Worm (Caenorhabditis elegans): ENCODE measurements around the gene C33H5.16.

C33H5.16 gene

DNA sequence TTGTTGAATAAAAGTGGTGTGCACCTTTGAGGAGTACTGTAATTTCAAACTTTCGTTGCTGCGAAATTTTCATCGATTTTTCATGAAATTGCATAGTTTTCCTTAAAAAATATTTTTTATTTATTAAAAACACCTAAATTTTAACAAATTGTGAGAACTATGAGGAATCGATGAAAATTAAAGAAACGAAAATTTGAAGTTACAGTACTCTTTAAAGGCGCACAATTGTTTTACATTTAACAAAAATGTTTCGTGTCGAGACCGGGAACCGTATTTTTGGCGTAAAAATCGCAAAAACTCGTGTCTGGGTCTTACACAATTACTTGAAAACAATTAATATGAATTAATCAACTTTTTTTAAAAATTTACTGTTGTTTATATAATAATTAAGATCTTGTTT is 33.0 kb downstream of the C33H5.16 start, which contains the start of gene rdl-1:
TSS of gene rdl-1 (minus strand) at position 101 of the 400 bp plus-strand sequence.
- no peak for TF ChIP-seq grh-1 (GFP tag; IDR thresholded peaks at IDR 0.05)
- TF ChIP-seq dpl-1 (GFP tag; optimal IDR thresholded peaks at IDR 0.05), result no peak
- no peak for TF ChIP-seq nhr-90 (tag; optimal IDR thresholded peaks at IDR 0.05; ENCODE audit: poor library complexity)
- no peak for TF ChIP-seq Y116A8C.19 (tag; optimal IDR thresholded peaks at IDR 0.05; ENCODE audit: borderline replicate concordance)
- TF ChIP-seq elt-2 (tag; optimal IDR thresholded peaks at IDR 0.05), result no peak
- TF ChIP-seq C04F5.9 (tag; optimal IDR thresholded peaks at IDR 0.05), result no peak
- no peak for TF ChIP-seq C16A3.4 (tag; optimal IDR thresholded peaks at IDR 0.05)
- TF ChIP-seq ceh-8 (GFP tag; optimal IDR thresholded peaks at IDR 0.05), result no peak
- no peak for TF ChIP-seq blmp-1 (tag; optimal IDR thresholded peaks at IDR 0.05)
- TF ChIP-seq rnt-1 (tag; optimal IDR thresholded peaks at IDR 0.05), result no peak
- TF ChIP-seq ceh-88 (GFP tag; IDR thresholded peaks at IDR 0.05), result no peak
- no peak for TF ChIP-seq unc-62 (GFP tag; optimal IDR thresholded peaks at IDR 0.05)
- TF ChIP-seq pag-3 (tag; optimal IDR thresholded peaks at IDR 0.05; ENCODE audit: borderline replicate concordance, insufficient read depth), result no peak
- TF ChIP-seq fkh-4 (tag; optimal IDR thresholded peaks at IDR 0.05; ENCODE audit: borderline replicate concordance), result no peak
- no peak for TF ChIP-seq nhr-76 (tag; optimal IDR thresholded peaks at IDR 0.05)
- TF ChIP-seq aha-1 (tag; optimal IDR thresholded peaks at IDR 0.05), result no peak
- no peak for TF ChIP-seq sox-4 (tag; optimal IDR thresholded peaks at IDR 0.05)
- TF ChIP-seq ets-5 (GFP tag; IDR thresholded peaks at IDR 0.05), result no peak
- no peak for TF ChIP-seq lin-35 (GFP tag; optimal IDR thresholded peaks at IDR 0.05)
- no peak for TF ChIP-seq dsc-1 (tag; optimal IDR thresholded peaks at IDR 0.05)

DNA sequence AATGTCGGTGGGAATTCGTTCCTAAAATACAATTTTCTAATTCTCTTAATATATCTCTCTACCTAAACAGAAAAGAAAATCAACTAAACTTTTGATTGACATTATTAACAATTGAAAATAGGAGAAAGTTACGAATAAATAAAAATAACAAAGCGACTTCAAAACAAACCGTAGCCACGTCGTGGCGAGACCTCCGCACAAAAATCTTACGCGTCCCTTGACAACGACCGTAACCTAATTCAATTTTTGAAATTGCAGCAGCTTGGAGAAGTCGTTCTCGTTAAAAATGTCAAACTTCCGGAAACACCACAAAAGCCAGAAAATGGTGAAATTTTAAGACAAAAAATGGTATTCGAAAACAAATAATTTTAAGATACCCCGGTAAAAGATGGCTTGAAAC is 38.8 kb downstream of the C33H5.16 start:
- TF ChIP-seq irx-1 (tag; optimal IDR thresholded peaks at IDR 0.05), result no peak
- TF ChIP-seq skn-1 (tag; optimal IDR thresholded peaks at IDR 0.05), result no peak
- TF ChIP-seq unc-98 (GFP tag; IDR thresholded peaks at IDR 0.05), result no peak
- no peak for TF ChIP-seq pqm-1 (tag; optimal IDR thresholded peaks at IDR 0.05)
- no peak for TF ChIP-seq jun-1 (tag; optimal IDR thresholded peaks at IDR 0.05)
- TF ChIP-seq nhr-77 (tag; optimal IDR thresholded peaks at IDR 0.05), result no peak
- no peak for TF ChIP-seq Y116A8C.19 (tag; optimal IDR thresholded peaks at IDR 0.05; ENCODE audit: borderline replicate concordance)
- no peak for TF ChIP-seq snpc-4 (tag; optimal IDR thresholded peaks at IDR 0.05)
- TF ChIP-seq grh-1 (GFP tag; IDR thresholded peaks at IDR 0.05), result no peak
- TF ChIP-seq pag-3 (tag; optimal IDR thresholded peaks at IDR 0.05; ENCODE audit: borderline replicate concordance, insufficient read depth), result no peak
- no peak for TF ChIP-seq lir-3 (tag; optimal IDR thresholded peaks at IDR 0.05; ENCODE audit: poor library complexity)
- TF ChIP-seq lsy-2 (tag; optimal IDR thresholded peaks at IDR 0.05), result no peak
- TF ChIP-seq nhr-85 (tag), result no peak
- TF ChIP-seq blmp-1 (tag; optimal IDR thresholded peaks at IDR 0.05), result no peak
- TF ChIP-seq ces-1 (GFP tag; optimal IDR thresholded peaks at IDR 0.05), result no peak
- no peak for TF ChIP-seq ceh-82 (tag; optimal IDR thresholded peaks at IDR 0.05)
- no peak for TF ChIP-seq lin-15B (tag; optimal IDR thresholded peaks at IDR 0.05)
- TF ChIP-seq C16A3.4 (tag; optimal IDR thresholded peaks at IDR 0.05), result no peak

DNA sequence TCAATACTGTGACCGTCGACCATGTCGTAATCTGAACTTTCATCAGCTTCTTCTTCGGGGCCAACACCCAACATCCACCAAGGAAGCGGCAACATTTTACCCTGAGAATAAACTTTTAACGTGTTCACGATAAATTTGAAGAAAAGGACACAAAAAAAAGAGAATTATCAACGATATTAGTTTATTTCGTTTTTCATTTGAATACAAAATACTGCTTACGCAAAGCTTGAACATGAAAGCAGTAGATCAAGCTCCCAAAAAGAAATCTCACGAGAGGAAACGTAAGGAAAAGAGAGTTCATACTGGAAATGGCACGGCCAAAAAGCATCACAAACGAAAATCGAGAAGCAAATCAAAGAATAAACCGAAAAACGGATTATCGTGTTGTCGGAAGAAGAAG is 39.4 kb downstream of the C33H5.16 start, which contains the start of the genes C46A5.6 and C46A5.1:
TSS of gene C46A5.6 (minus strand) at position 101 of the 400 bp plus-strand sequence.
TSS of gene C46A5.1 (plus strand) at position 184 of the 400 bp plus-strand sequence.
- no peak for TF ChIP-seq skn-1 (tag; optimal IDR thresholded peaks at IDR 0.05)
- no peak for TF ChIP-seq dsc-1 (tag; optimal IDR thresholded peaks at IDR 0.05)
- TF ChIP-seq mdl-1 (tag; optimal IDR thresholded peaks at IDR 0.05), result no peak
- no peak for TF ChIP-seq egl-27 (tag; optimal IDR thresholded peaks at IDR 0.05)
- TF ChIP-seq hlh-4 (tag; optimal IDR thresholded peaks at IDR 0.05), result no peak
- TF ChIP-seq efl-1 (optimal IDR thresholded peaks at IDR 0.05), result no peak
- no peak for TF ChIP-seq efl-1 (GFP tag; optimal IDR thresholded peaks at IDR 0.05 in 1 of 2)
- TF ChIP-seq tbx-2 (tag; optimal IDR thresholded peaks at IDR 0.05), result no peak
- no peak for TF ChIP-seq efl-3 (GFP tag; optimal IDR thresholded peaks at IDR 0.05)
- no peak for TF ChIP-seq F16B12.6 (tag; optimal IDR thresholded peaks at IDR 0.05)
- TF ChIP-seq nhr-19 (GFP tag; conservative IDR thresholded peaks at IDR 0.05), result no peak
- no peak for TF ChIP-seq ceh-82 (tag; optimal IDR thresholded peaks at IDR 0.05)
- no peak for TF ChIP-seq nhr-77 (tag; optimal IDR thresholded peaks at IDR 0.05)
- TF ChIP-seq C34B4.2 (tag; optimal IDR thresholded peaks at IDR 0.05), result no peak
- TF ChIP-seq jun-1 (tag; optimal IDR thresholded peaks at IDR 0.05), result no peak

All from whole organism, L1 larva.